Fruit fly (Drosophila melanogaster) whole organism, embryonic: ENCODE results near the gene CG4631.

ENCODE experiments used
- ATbp ChIP-seq: fragments of 200-800 bp; sonication (Bioruptor generic); optimal IDR thresholded peaks from 2 replicates; lab custom pipeline; 2017; ENCODE audit warnings: missing biosample characterization, mild to moderate bottlenecking, missing genetic modification characterization, missing genetic modification reagents
- Asciz ChIP-seq: fragments of 200-800 bp; sonication (Bioruptor generic); optimal IDR thresholded peaks from 2 replicates; lab custom pipeline; 2017; ENCODE audit warnings: missing biosample characterization, mild to moderate bottlenecking, missing genetic modification characterization, missing genetic modification reagents
- CG10654 ChIP-seq: fragments of 200-800 bp; sonication (Bioruptor generic); optimal IDR thresholded peaks from 2 replicates; lab custom pipeline; 2016; ENCODE audit warnings: missing biosample characterization, missing genetic modification characterization
- CG10979 ChIP-seq: fragments of 200-800 bp; sonication (Bioruptor generic); optimal IDR thresholded peaks from 2 replicates; lab custom pipeline; 2018; ENCODE audit warnings: missing biosample characterization, mild to moderate bottlenecking, missing genetic modification characterization, moderate library complexity
- CG12391 ChIP-seq: fragments of 200-800 bp; sonication (Bioruptor generic); optimal IDR thresholded peaks from 3 replicates; lab custom pipeline; 2018; ENCODE audit warnings: missing biosample characterization, mild to moderate bottlenecking, missing genetic modification characterization, moderate library complexity
- CG14710 ChIP-seq: fragments of 200-800 bp; sonication (Bioruptor generic); optimal IDR thresholded peaks from 3 replicates; lab custom pipeline; 2019; ENCODE audit warnings: missing biosample characterization, mild to moderate bottlenecking, missing genetic modification characterization, moderate library complexity
- CG15479 ChIP-seq: fragments of 200-800 bp; sonication (Bioruptor generic); optimal IDR thresholded peaks from 3 replicates; lab custom pipeline; 2019; ENCODE audit warnings: missing biosample characterization, mild to moderate bottlenecking, missing genetic modification characterization, moderate library complexity
- CG15601 ChIP-seq: fragments of 200-800 bp; sonication (Bioruptor generic); optimal IDR thresholded peaks from 3 replicates; lab custom pipeline; 2019; ENCODE audit warnings: missing biosample characterization, mild to moderate bottlenecking, missing genetic modification characterization, moderate library complexity
- CG1602 ChIP-seq: fragments of 200-800 bp; sonication (Bioruptor generic); optimal IDR thresholded peaks from 3 replicates; lab custom pipeline; 2016; ENCODE audit warnings: missing biosample characterization, missing genetic modification characterization
- CG1603 ChIP-seq: fragments of 200-800 bp; sonication (Bioruptor generic); optimal IDR thresholded peaks from 2 replicates; lab custom pipeline; 2019; ENCODE audit warnings: missing biosample characterization, mild to moderate bottlenecking, missing genetic modification characterization, moderate library complexity
- CG16863 ChIP-seq: fragments of 200-800 bp; sonication (Bioruptor generic); optimal IDR thresholded peaks from 3 replicates; lab custom pipeline; 2016; ENCODE audit warnings: missing biosample characterization, missing genetic modification characterization
- CG17186 ChIP-seq: fragments of 200-800 bp; sonication (Bioruptor generic); optimal IDR thresholded peaks from 3 replicates; lab custom pipeline; 2017; ENCODE audit warnings: missing biosample characterization, missing genetic modification reagents, missing genetic modification characterization
- CG17802 ChIP-seq: fragments of 200-800 bp; sonication (Bioruptor generic); optimal IDR thresholded peaks from 2 replicates; lab custom pipeline; 2018; ENCODE audit warnings: missing biosample characterization, mild to moderate bottlenecking, missing genetic modification characterization, moderate library complexity
- CG31388 ChIP-seq: fragments of 200-800 bp; sonication (Bioruptor generic); optimal IDR thresholded peaks from 2 replicates; lab custom pipeline; 2016; ENCODE audit warnings: missing biosample characterization, missing genetic modification characterization
- CG34422 ChIP-seq: fragments of 200-800 bp; sonication (Bioruptor generic); IDR thresholded peaks from 3 replicates; pipeline ENCODE4 v1.3.6; 2022; ENCODE audit warnings: missing biosample characterization, missing genetic modification characterization
- CG4820 ChIP-seq: fragments of 200-800 bp; sonication (Bioruptor generic); optimal IDR thresholded peaks from 3 replicates; lab custom pipeline; 2016; ENCODE audit warnings: missing biosample characterization, missing genetic modification characterization
- CG5245 ChIP-seq: fragments of 200-800 bp; sonication (Bioruptor generic); optimal IDR thresholded peaks from 3 replicates; lab custom pipeline; 2016; ENCODE audit warnings: missing biosample characterization, missing genetic modification characterization
- CG5953 ChIP-seq: fragments of 200-800 bp; sonication (Bioruptor generic); IDR thresholded peaks from 2 replicates; pipeline ENCODE4 v1.3.6; 2022; ENCODE audit warnings: missing biosample characterization, missing genetic modification characterization
- CG7839 ChIP-seq: fragments of 200-800 bp; sonication (Bioruptor generic); optimal IDR thresholded peaks from 3 replicates; lab custom pipeline; 2018; ENCODE audit warnings: missing biosample characterization, mild to moderate bottlenecking, missing genetic modification characterization, moderate library complexity
- CG9932 ChIP-seq: fragments of 200-800 bp; sonication (Bioruptor generic); IDR thresholded peaks from 2 replicates; pipeline ENCODE4 v1.3.6; 2022; ENCODE audit warnings: missing biosample characterization, missing genetic modification characterization
- CTCF ChIP-seq: fragments of 200-800 bp; sonication (Bioruptor generic); optimal IDR thresholded peaks from 2 replicates; lab custom pipeline; 2017; ENCODE audit warnings: missing biosample characterization, mild to moderate bottlenecking, missing genetic modification characterization, moderate library complexity
- D ChIP-seq, 2 experiments: fragments of 200-800 bp in 1 of 2; fragments of >200 bp in 1 of 2; sonication (Bioruptor generic) in 1 of 2; optimal IDR thresholded peaks; 2 replicates in 1 of 2; 3 replicates in 1 of 2; lab custom pipeline; 2017; ENCODE audit warnings: mild to moderate bottlenecking in 1 of 2, missing biosample characterization in 1 of 2, missing genetic modification characterization in 1 of 2, missing genetic modification reagents in 1 of 2
- D19A ChIP-seq: fragments of 200-800 bp; optimal IDR thresholded peaks from 3 replicates; lab custom pipeline; 2019; ENCODE audit warnings: missing biosample characterization, mild to moderate bottlenecking, missing genetic modification characterization, moderate library complexity
- Dad ChIP-seq: fragments of 200-800 bp; sonication (Bioruptor generic); optimal IDR thresholded peaks from 3 replicates; lab custom pipeline; 2016; ENCODE audit warnings: missing biosample characterization, missing genetic modification characterization
- Dbx ChIP-seq: fragments of 200-800 bp; sonication (Bioruptor generic); IDR thresholded peaks from 3 replicates; pipeline ENCODE4 v1.3.6; 2022; ENCODE audit warnings: missing biosample characterization, missing genetic modification characterization
- Doc2 ChIP-seq: fragments of 200-800 bp; sonication (Bioruptor generic); IDR thresholded peaks from 2 replicates; pipeline ENCODE4 v1.3.6; 2022; ENCODE audit warnings: missing biosample characterization, missing genetic modification characterization
- Eip74EF ChIP-seq, 2 experiments: fragments of 200-800 bp in 1 of 2; fragments of >200 bp in 1 of 2; sonication (Bioruptor generic) in 1 of 2; optimal IDR thresholded peaks; 2 replicates each; lab custom pipeline; 2017 to 2019; ENCODE audit warnings: missing biosample characterization in 2 of 2, missing genetic modification characterization in 2 of 2, mild to moderate bottlenecking in 1 of 2, moderate library complexity in 1 of 2
- GATAe ChIP-seq: fragments of 200-800 bp; sonication (Bioruptor generic); conservative IDR thresholded peaks from 2 replicates; pipeline ENCODE4 v1.3.6; 2022; ENCODE audit warnings: missing biosample characterization, missing genetic modification characterization
- HLH3B ChIP-seq: fragments of 200-800 bp; sonication (Bioruptor generic); IDR thresholded peaks from 2 replicates; pipeline ENCODE4 v1.3.6; 2022; ENCODE audit warnings: missing biosample characterization, missing genetic modification characterization
- HLH4C ChIP-seq: fragments of 200-800 bp; sonication (Bioruptor generic); IDR thresholded peaks from 3 replicates; pipeline ENCODE4 v1.3.6; 2022; ENCODE audit warnings: missing biosample characterization, missing genetic modification characterization; ENCODE audit not compliant: partially characterized antibody
- Hand ChIP-seq: fragments of 200-800 bp; sonication (Bioruptor generic); optimal IDR thresholded peaks from 2 replicates; lab custom pipeline; 2017; ENCODE audit warnings: mild to moderate bottlenecking, missing biosample characterization, missing genetic modification reagents, missing genetic modification characterization
- Lpt ChIP-seq: fragments of >200 bp; optimal IDR thresholded peaks from 2 replicates; lab custom pipeline; 2018; ENCODE audit warnings: missing biosample characterization, missing genetic modification characterization
- Max ChIP-seq: fragments of 200-800 bp; sonication (Bioruptor generic); optimal IDR thresholded peaks from 2 replicates; lab custom pipeline; 2016; ENCODE audit warnings: missing biosample characterization, mild to moderate bottlenecking, missing genetic modification characterization
- NC2α ChIP-seq: fragments of 200-800 bp; sonication (Bioruptor generic); optimal IDR thresholded peaks from 2 replicates; lab custom pipeline; 2016; ENCODE audit warnings: missing biosample characterization, missing genetic modification characterization
- Nf-YA ChIP-seq: fragments of 200-800 bp; sonication (Bioruptor generic); IDR thresholded peaks from 2 replicates; pipeline ENCODE4 v1.3.6; 2022; ENCODE audit warnings: missing biosample characterization, missing genetic modification characterization
- Oli ChIP-seq: fragments of 200-800 bp; sonication (Bioruptor generic); optimal IDR thresholded peaks from 2 replicates; lab custom pipeline; 2018; ENCODE audit warnings: missing biosample characterization, mild to moderate bottlenecking, missing genetic modification characterization, moderate library complexity
- amos ChIP-seq: fragments of 200-800 bp; sonication (Bioruptor generic); IDR thresholded peaks from 2 replicates; pipeline ENCODE4 v1.3.6; 2022; ENCODE audit warnings: missing biosample characterization, missing genetic modification characterization; ENCODE audit not compliant: partially characterized antibody
- dati ChIP-seq: fragments of 200-800 bp; sonication (Bioruptor generic); IDR thresholded peaks from 2 replicates; pipeline ENCODE4 v1.3.6; 2022; ENCODE audit warnings: missing biosample characterization, missing genetic modification characterization
- dpn ChIP-seq, 2 experiments: fragments of 200-800 bp; sonication (Bioruptor generic); optimal IDR thresholded peaks; 3 replicates each; lab custom pipeline; 2016; ENCODE audit warnings: missing biosample characterization in 2 of 2, missing genetic modification characterization in 2 of 2
- en ChIP-seq: fragments of 200-800 bp; sonication (Bioruptor generic); optimal IDR thresholded peaks from 2 replicates; lab custom pipeline; 2016; ENCODE audit warnings: missing biosample characterization, missing genetic modification characterization
- fru ChIP-seq: fragments of >200 bp; optimal IDR thresholded peaks from 2 replicates; lab custom pipeline; 2017
- hb ChIP-seq: fragments of 200-800 bp; sonication (Bioruptor generic); IDR thresholded peaks from 3 replicates; pipeline ENCODE4 v1.3.6; 2022; ENCODE audit warnings: missing biosample characterization, missing genetic modification characterization; ENCODE audit not compliant: partially characterized antibody
- jumu ChIP-seq: fragments of 200-800 bp; sonication (Bioruptor generic); optimal IDR thresholded peaks from 3 replicates; lab custom pipeline; 2016; ENCODE audit warnings: missing biosample characterization, missing genetic modification characterization
- nerfin-1 ChIP-seq: fragments of 200-800 bp; sonication (Bioruptor generic); optimal IDR thresholded peaks from 3 replicates; lab custom pipeline; 2019; ENCODE audit warnings: missing biosample characterization, mild to moderate bottlenecking, missing genetic modification characterization, moderate library complexity
- nom ChIP-seq: fragments of 200-800 bp; sonication (Bioruptor generic); optimal IDR thresholded peaks from 2 replicates; lab custom pipeline; 2017; ENCODE audit warnings: missing biosample characterization, missing genetic modification characterization, mild to moderate bottlenecking, moderate library complexity, missing genetic modification reagents
- org-1 ChIP-seq: fragments of 200-800 bp; sonication (Bioruptor generic); optimal IDR thresholded peaks from 2 replicates; lab custom pipeline; 2017; ENCODE audit warnings: missing biosample characterization, missing genetic modification characterization
- sim ChIP-seq: fragments of 200-800 bp; sonication (Bioruptor generic); IDR thresholded peaks from 2 replicates; pipeline ENCODE4 v1.3.6; 2022; ENCODE audit warnings: missing biosample characterization, missing genetic modification characterization
- stc ChIP-seq: fragments of 200-800 bp; sonication (Bioruptor generic); IDR thresholded peaks from 2 replicates; pipeline ENCODE4 v1.3.6; 2022; ENCODE audit warnings: missing biosample characterization, missing genetic modification characterization
- tap ChIP-seq: fragments of 200-800 bp; optimal IDR thresholded peaks from 3 replicates; lab custom pipeline; 2019; ENCODE audit warnings: missing biosample characterization, mild to moderate bottlenecking, missing genetic modification characterization, moderate library complexity
- ttk ChIP-seq: fragments of 200-800 bp; sonication (Bioruptor generic); IDR thresholded peaks from 2 replicates; pipeline ENCODE4 v2.1.2; 2022; ENCODE audit warnings: missing biosample characterization, missing genetic modification characterization
- wek ChIP-seq: fragments of 200-800 bp; sonication (Bioruptor generic); optimal IDR thresholded peaks from 3 replicates; lab custom pipeline; 2018; ENCODE audit warnings: missing biosample characterization, mild to moderate bottlenecking, missing genetic modification characterization, moderate library complexity

The CG4631 gene

DNA sequence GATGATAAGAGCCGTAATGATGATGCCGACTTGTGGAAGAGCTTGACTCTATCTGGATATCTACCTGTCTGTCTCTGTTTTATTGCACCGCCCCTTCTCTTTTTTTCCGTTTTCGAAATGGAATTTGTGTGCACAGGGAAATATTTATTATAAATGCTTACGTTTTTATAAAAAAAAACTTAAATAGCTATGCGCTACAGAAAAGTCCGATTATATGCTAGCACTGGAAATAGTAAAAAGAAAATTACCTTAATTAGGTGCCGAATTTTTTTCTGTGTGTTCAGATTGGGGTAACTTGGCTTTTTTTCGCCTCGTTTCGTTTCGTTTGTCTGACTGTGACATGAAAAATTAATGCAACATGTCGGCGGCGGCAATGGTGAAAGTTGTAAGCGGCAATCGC, 15.2 kb upstream of the CG4631 start (continued):
- TF ChIP-seq Oli (tag; lab: Kevin White, UChicago) (peak; percentile 60), Lpt (GFP tag; lab: Kevin White, UChicago) (no peak), CTCF (GFP tag; lab: Kevin White, UChicago) (no peak), ttk (GFP tag; lab: Robert Waterston, UW) (peak; percentile 76), dati (GFP tag; lab: Robert Waterston, UW) (no peak), org-1 (GFP tag; lab: Kevin White, UChicago) (peak; percentile 32), CG12391 (tag; lab: Kevin White, UChicago) (peak; percentile 59), CG7839 (peak; percentile 51), Max (GFP tag; lab: Kevin White, UChicago) (no peak), D19A (tag; lab: Kevin White, UChicago) (peak; percentile 30), CG1603 (tag; lab: Kevin White, UChicago) (peak; percentile 9), CG16863 (GFP tag; lab: Kevin White, UChicago) (peak; percentile 21), Dad (GFP tag; lab: Kevin White, UChicago) (no peak), HLH4C (GFP tag; lab: Robert Waterston, UW) (no peak), CG5953 (GFP tag; lab: Robert Waterston, UW) (peak; percentile 75), CG14710 (tag; lab: Kevin White, UChicago) (peak; percentile 30), CG9932 (GFP tag; lab: Robert Waterston, UW) (no peak), nom (GFP tag; lab: Kevin White, UChicago) (peak; percentile 44), CG34422 (no peak; the same call in 2 of the 3 replicates), Nf-YA (GFP tag; lab: Robert Waterston, UW) (peak; percentile 18; the same call in 1 of the 2 replicates), CG15601 (peak; percentile 13), CG10979 (tag; lab: Kevin White, UChicago) (peak; percentile 70), fru (no peak), tap (tag; lab: Kevin White, UChicago) (peak; percentile 51), sim (GFP tag; lab: Robert Waterston, UW) (peak; percentile 43; the same call in 1 of the 2 replicates), Hand (GFP tag; lab: Kevin White, UChicago) (no peak), wek (GFP tag; lab: Kevin White, UChicago) (no peak), hb (no peak), dpn (GFP tag; optimal IDR thresholded peaks at IDR 0.05; lab: Kevin White, UChicago) (peak; percentile 16 to 31), amos (GFP tag; lab: Robert Waterston, UW) (no peak), CG4820 (GFP tag; lab: Kevin White, UChicago) (peak; percentile 43), D (optimal IDR thresholded peaks at IDR 0.05; lab: Kevin White, UChicago) (no peak), D (GFP tag; optimal IDR thresholded peaks at IDR 0.05; lab: Kevin White, UChicago) (peak; percentile 50), CG31388 (GFP tag; lab: Kevin White, UChicago) (no peak), Dbx (no peak), Asciz (GFP tag; lab: Kevin White, UChicago) (peak; percentile 62), CG10654 (no peak), CG17186 (GFP tag; lab: Kevin White, UChicago) (no peak), CG1602 (peak; percentile 22), en (GFP tag; lab: Kevin White, UChicago) (no peak), CG17802 (peak; percentile 43), CG15479 (GFP tag; lab: Kevin White, UChicago) (no peak), NC2α (GFP tag; lab: Kevin White, UChicago) (no peak), Doc2 (GFP tag; lab: Robert Waterston, UW) (no peak), jumu (GFP tag; lab: Kevin White, UChicago) (no peak), HLH3B (GFP tag; lab: Robert Waterston, UW) (peak; percentile 74), GATAe (no peak), CG5245 (GFP tag; lab: Kevin White, UChicago) (peak; percentile 46), nerfin-1 (tag; lab: Kevin White, UChicago) (peak; percentile 46), Eip74EF (GFP tag; optimal IDR thresholded peaks at IDR 0.05; lab: Kevin White, UChicago) (peak in 1 of 2 experiments; percentile 47), ATbp (GFP tag; lab: Kevin White, UChicago) (peak; percentile 86), stc (peak; percentile 75)
